In genomic region chrIII:13717505-13717904, ce11 we compare ENCODE assay signal across 2 worm cellular contexts.
A peak's percentile ranks its signal among the peaks of the same experiment; 100 is the strongest.
TF ChIP-seq lines count a peak whose summit lies in the region.

No protein-coding gene starts in this region.

TF ChIP-seq in whole organism, L1 larva, 84 proteins besides CTCF, POLR2A, EP300 and RAD21 (continued from another document):
- TF ChIP-seq F16B12.6 (tag; optimal IDR thresholded peaks at IDR 0.05; lab: Kevin White, UChicago) (no peak), unc-130 (tag; optimal IDR thresholded peaks at IDR 0.05; lab: Kevin White, UChicago) (no peak), snu-23 (GFP tag; optimal IDR thresholded peaks at IDR 0.05; lab: Kevin White, UChicago) (peak; percentile 39), ets-5 (GFP tag; IDR thresholded peaks at IDR 0.05; lab: Robert Waterston, UW) (no peak), ces-1 (GFP tag; optimal IDR thresholded peaks at IDR 0.05; lab: Kevin White, UChicago) (no peak), mep-1 (tag; optimal IDR thresholded peaks at IDR 0.05; lab: Kevin White, UChicago) (peak; percentile 60), efl-1 (optimal IDR thresholded peaks at IDR 0.05; lab: Kevin White, UChicago) (peak; percentile 53 to 74), efl-1 (GFP tag; optimal IDR thresholded peaks at IDR 0.05 in 1 of 2; lab: Kevin White, UChicago) (peak; percentile 27 to 93), ceh-90 (tag; optimal IDR thresholded peaks at IDR 0.05; lab: Kevin White, UChicago) (no peak), jun-1 (tag; optimal IDR thresholded peaks at IDR 0.05; lab: Kevin White, UChicago) (peak; percentile 4), ztf-4 (tag; optimal IDR thresholded peaks at IDR 0.05; lab: Kevin White, UChicago) (peak; percentile 42), unc-86 (tag; optimal IDR thresholded peaks at IDR 0.05; lab: Kevin White, UChicago) (peak; percentile 1), elt-2 (tag; optimal IDR thresholded peaks at IDR 0.05; lab: Kevin White, UChicago) (no peak), ama-1 (optimal IDR thresholded peaks at IDR 0.05; lab: Kevin White, UChicago) (peak; percentile 23), nhr-11 (tag; optimal IDR thresholded peaks at IDR 0.05; lab: Kevin White, UChicago) (no peak), lin-14 (GFP tag; optimal IDR thresholded peaks at IDR 0.05; lab: Kevin White, UChicago) (peak; percentile 89), C16A3.4 (tag; optimal IDR thresholded peaks at IDR 0.05; lab: Kevin White, UChicago) (peak; percentile 17), lsy-2 (tag; optimal IDR thresholded peaks at IDR 0.05; lab: Kevin White, UChicago) (peak; percentile 1 to 57), skn-1 (tag; optimal IDR thresholded peaks at IDR 0.05; lab: Kevin White, UChicago) (peak; percentile 12), xbp-1 (tag; optimal IDR thresholded peaks at IDR 0.05; lab: Kevin White, UChicago) (peak; percentile 6), egl-13 (tag; optimal IDR thresholded peaks at IDR 0.05; lab: Kevin White, UChicago) (no peak), fkh-10 (GFP tag; optimal IDR thresholded peaks at IDR 0.05; lab: Kevin White, UChicago) (peak; percentile 1)

TF ChIP-seq in whole organism, L3 larva, 47 proteins besides CTCF, POLR2A, EP300 and RAD21 (continued from another document):
- TF ChIP-seq nfya-1 (tag; optimal IDR thresholded peaks at IDR 0.05; lab: Kevin White, UChicago; ENCODE audit: insufficient read depth) (peak; percentile 79), lin-15B (tag; optimal IDR thresholded peaks at IDR 0.05; lab: Kevin White, UChicago) (peak; percentile 27), ama-1 (optimal IDR thresholded peaks at IDR 0.05; lab: Kevin White, UChicago) (peak; percentile 9)
